Fruit fly (Drosophila melanogaster) whole organism, adult: ENCODE data around the gene rdhB.

ENCODE experiments used
- CG11617 ChIP-seq: fragments of 200-800 bp; sonication (Bioruptor generic); optimal IDR thresholded peaks from 2 replicates; lab custom pipeline; 2017; ENCODE audit warnings: mild to moderate bottlenecking, missing biosample characterization, missing genetic modification reagents, missing genetic modification characterization
- CG12768 ChIP-seq: fragments of 200-800 bp; sonication (Bioruptor generic); optimal IDR thresholded peaks from 2 replicates; lab custom pipeline; 2017; ENCODE audit warnings: missing biosample characterization, missing genetic modification characterization, mild to moderate bottlenecking, moderate library complexity, missing genetic modification reagents
- CG14711 ChIP-seq: fragments of 200-800 bp; sonication (Bioruptor generic); optimal IDR thresholded peaks from 2 replicates; lab custom pipeline; 2018; ENCODE audit warnings: missing biosample characterization, mild to moderate bottlenecking, missing genetic modification characterization, moderate library complexity
- CG1620 ChIP-seq: fragments of 200-800 bp; sonication (Bioruptor generic); optimal IDR thresholded peaks from 2 replicates; lab custom pipeline; 2016; ENCODE audit warnings: missing biosample characterization, missing genetic modification characterization
- CG33017 ChIP-seq: fragments of 200-800 bp; sonication (Bioruptor generic); optimal IDR thresholded peaks from 2 replicates; lab custom pipeline; 2018; ENCODE audit warnings: missing biosample characterization, mild to moderate bottlenecking, missing genetic modification characterization, moderate library complexity
- CG5204 ChIP-seq: fragments of 200-800 bp; sonication (Bioruptor generic); optimal IDR thresholded peaks from 2 replicates; lab custom pipeline; 2016; ENCODE audit warnings: missing biosample characterization, missing genetic modification characterization
- CG7045 ChIP-seq: fragments of 200-800 bp; sonication (Bioruptor generic); optimal IDR thresholded peaks from 2 replicates; lab custom pipeline; 2017; ENCODE audit warnings: missing biosample characterization, mild to moderate bottlenecking, missing genetic modification characterization
- CG7101 ChIP-seq: fragments of 200-800 bp; sonication (Bioruptor generic); optimal IDR thresholded peaks from 2 replicates; lab custom pipeline; 2018; ENCODE audit warnings: missing biosample characterization, mild to moderate bottlenecking, missing genetic modification characterization, moderate library complexity
- Clk ChIP-seq: fragments of 200-800 bp; sonication (Bioruptor generic); optimal IDR thresholded peaks from 2 replicates; lab custom pipeline; 2017; ENCODE audit warnings: missing biosample characterization, missing genetic modification characterization
- Crg-1 ChIP-seq: fragments of 200-800 bp; sonication (Bioruptor generic); optimal IDR thresholded peaks from 2 replicates; lab custom pipeline; 2016; ENCODE audit warnings: missing biosample characterization, missing genetic modification characterization
- Hr96 ChIP-seq: fragments of 200-800 bp; sonication (Bioruptor generic); optimal IDR thresholded peaks from 2 replicates; lab custom pipeline; 2016; ENCODE audit warnings: missing biosample characterization, missing genetic modification characterization
- Mnt ChIP-seq: fragments of 200-800 bp; sonication (Bioruptor generic); optimal IDR thresholded peaks from 2 replicates; lab custom pipeline; 2016; ENCODE audit warnings: missing biosample characterization, mild to moderate bottlenecking, missing genetic modification characterization
- bab1 ChIP-seq: fragments of 200-800 bp; sonication (Bioruptor generic); optimal IDR thresholded peaks from 3 replicates; lab custom pipeline; 2019; ENCODE audit warnings: missing biosample characterization, mild to moderate bottlenecking, missing genetic modification characterization, moderate library complexity
- cic ChIP-seq: fragments of 200-800 bp; sonication (Bioruptor generic); optimal IDR thresholded peaks from 2 replicates; lab custom pipeline; 2017; ENCODE audit warnings: missing biosample characterization, mild to moderate bottlenecking, missing genetic modification characterization, moderate library complexity
- cnc ChIP-seq, 2 experiments: fragments of >200 bp; optimal IDR thresholded peaks; 2 replicates each; lab custom pipeline; 2017
- kay ChIP-seq: fragments of 200-800 bp; sonication (Bioruptor generic); peaks from one replicate; lab custom pipeline; 2016; ENCODE audit warnings: missing biosample characterization, missing genetic modification characterization, borderline replicate concordance
- ovo ChIP-seq: fragments of 200-800 bp; sonication (Bioruptor generic); optimal IDR thresholded peaks from 2 replicates; lab custom pipeline; 2016; ENCODE audit warnings: missing biosample characterization, missing genetic modification characterization
- pad ChIP-seq: fragments of 200-800 bp; sonication (Bioruptor generic); optimal IDR thresholded peaks from 3 replicates; lab custom pipeline; 2017; ENCODE audit warnings: missing biosample characterization, missing genetic modification characterization, mild to moderate bottlenecking, moderate library complexity, missing genetic modification reagents
- tj ChIP-seq: fragments of 200-800 bp; sonication (Bioruptor generic); optimal IDR thresholded peaks from 3 replicates; lab custom pipeline; 2017; ENCODE audit warnings: missing biosample characterization, mild to moderate bottlenecking, missing genetic modification characterization, moderate library complexity
- toe ChIP-seq: fragments of 200-800 bp; sonication (Bioruptor generic); optimal IDR thresholded peaks from 2 replicates; lab custom pipeline; 2016; ENCODE audit warnings: missing biosample characterization, missing genetic modification characterization

Gene rdhB

DNA sequence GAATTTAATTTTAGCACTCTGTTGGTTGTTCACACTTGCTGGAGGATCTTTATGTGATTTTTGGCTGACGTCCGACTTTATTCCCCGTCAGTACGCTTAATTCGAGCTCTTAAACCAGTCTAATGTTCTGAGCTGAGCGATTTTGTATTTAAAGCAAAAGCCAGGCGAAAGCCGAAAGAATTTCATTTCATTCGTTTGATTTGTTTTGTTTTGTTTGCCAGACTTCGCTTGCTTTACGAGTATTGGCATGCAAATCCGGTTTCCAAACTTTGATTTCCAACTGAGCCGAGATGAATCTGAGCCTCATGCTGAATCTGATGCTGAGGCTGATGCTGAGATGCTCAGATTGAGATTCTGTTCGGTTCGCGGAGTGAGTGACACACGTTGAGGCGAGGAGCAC lies 17.4 kb upstream of the rdhB start, which contains the start of gene CG5391:
TSS of gene CG5391 (minus strand) at position 101 of the 400 bp plus-strand sequence.
- TF ChIP-seq CG14711 (tag; lab: Kevin White, UChicago) (no peak), Mnt (GFP tag; lab: Kevin White, UChicago) (no peak), Crg-1 (GFP tag; lab: Kevin White, UChicago) (no peak), pad (GFP tag; lab: Kevin White, UChicago) (no peak), tj (GFP tag; lab: Kevin White, UChicago) (no peak), CG7045 (GFP tag; lab: Kevin White, UChicago) (no peak)

DNA sequence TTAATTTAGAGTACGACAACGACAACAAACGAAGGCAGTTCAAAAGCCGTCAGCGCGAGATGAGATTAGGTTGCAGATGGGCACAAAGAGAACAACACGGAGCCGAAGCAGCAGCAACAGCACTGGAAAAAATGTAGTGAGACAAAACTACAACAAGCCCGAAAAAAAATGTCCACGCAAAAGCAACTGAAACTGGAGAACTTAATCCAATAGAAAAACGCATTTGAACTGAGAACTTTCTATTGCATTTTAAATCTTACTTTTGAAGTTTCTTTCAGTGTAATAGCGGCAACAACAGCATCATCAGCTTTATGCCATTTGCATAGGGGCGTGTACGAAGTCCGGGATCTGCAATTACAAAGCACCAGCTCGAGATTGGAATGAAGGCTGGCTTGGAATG lies 12.0 kb upstream of the rdhB start:
- TF ChIP-seq Hr96: no peak

DNA sequence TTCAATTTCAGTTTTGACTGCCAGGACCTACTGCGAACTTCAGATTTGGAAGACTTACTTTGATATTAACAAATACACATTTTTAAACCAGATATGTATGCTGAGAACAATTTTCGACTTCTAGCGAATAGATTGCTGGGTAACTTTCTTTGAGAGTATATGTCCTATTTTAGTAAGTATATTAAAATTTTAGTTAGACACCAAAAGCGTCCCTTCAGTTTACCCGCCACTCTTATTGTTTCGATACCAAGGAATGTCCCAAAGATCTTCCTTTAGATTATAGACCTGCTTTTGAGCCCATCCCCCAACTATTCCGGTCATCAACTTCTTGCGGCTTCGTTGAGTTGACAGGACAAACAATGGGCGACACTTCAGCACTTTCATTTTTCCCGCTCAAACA lies 11.3 kb upstream of the rdhB start, which contains the start of gene CG5388:
TSS of gene CG5388 (minus strand) at position 101 of the 400 bp plus-strand sequence.
- TF ChIP-seq CG1620 (GFP tag; lab: Kevin White, UChicago): no peak
- TF ChIP-seq Crg-1 (GFP tag; lab: Kevin White, UChicago): no peak
- TF ChIP-seq ovo: no peak
- no peak for TF ChIP-seq CG14711 (tag; lab: Kevin White, UChicago)
- TF ChIP-seq CG11617: no peak
- TF ChIP-seq Hr96: no peak
- no peak for TF ChIP-seq CG12768 (GFP tag; lab: Kevin White, UChicago)
- no peak for TF ChIP-seq Clk (GFP tag; lab: Kevin White, UChicago)
- no peak for TF ChIP-seq CG33017
- TF ChIP-seq tj (GFP tag; lab: Kevin White, UChicago): no peak
- no peak for TF ChIP-seq CG5204 (GFP tag; lab: Kevin White, UChicago)
- no peak for TF ChIP-seq cnc (optimal IDR thresholded peaks at IDR 0.05; lab: Kevin White, UChicago)

DNA sequence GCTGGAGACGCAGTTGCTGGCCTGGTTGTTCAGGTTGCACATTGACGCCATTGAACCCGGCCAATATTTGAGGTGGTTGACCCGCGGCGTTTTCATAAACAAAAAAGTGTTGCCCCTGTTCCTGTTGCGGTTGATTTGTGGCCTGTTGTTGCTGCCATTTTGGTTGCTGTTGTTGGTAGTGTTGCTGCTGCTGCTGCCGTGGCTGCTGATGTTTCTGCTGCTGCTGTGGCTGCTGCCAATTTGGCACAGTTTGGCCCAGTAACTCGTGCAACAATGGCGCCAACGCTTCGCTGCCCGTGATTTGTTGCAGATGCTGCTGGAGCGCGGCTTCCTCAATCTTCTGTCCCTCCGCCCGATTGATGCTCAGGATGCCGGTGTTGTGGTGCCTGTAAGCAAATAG lies 9.8 kb upstream of the rdhB start:
- TF ChIP-seq CG11617 (no peak), Hr96 (no peak), pad (GFP tag; lab: Kevin White, UChicago) (no peak), bab1 (GFP tag; lab: Kevin White, UChicago) (no peak)

DNA sequence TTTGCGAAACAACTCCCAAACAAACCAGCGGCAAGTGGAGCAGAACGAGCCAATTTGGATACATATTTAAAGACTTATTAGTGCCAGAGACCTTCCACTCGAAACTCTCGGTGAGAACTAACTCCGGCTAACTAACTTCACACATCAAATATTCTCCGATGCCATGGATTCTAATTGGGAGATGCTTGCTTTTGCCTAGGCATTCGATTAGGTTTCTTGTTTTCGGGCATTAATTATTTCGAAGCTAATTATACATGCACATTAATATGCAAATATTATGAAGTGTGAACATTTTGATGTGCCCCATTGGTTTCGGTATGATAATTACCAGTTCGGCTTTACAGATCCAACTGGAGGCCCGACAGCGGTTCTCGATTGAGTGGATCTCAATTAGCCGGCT lies 9.3 kb upstream of the rdhB start, which contains the start of gene CG5386:
TSS of gene CG5386 (minus strand) at position 101 of the 400 bp plus-strand sequence.
- no peak for TF ChIP-seq Clk (GFP tag; lab: Kevin White, UChicago)
- no peak for TF ChIP-seq toe (GFP tag; lab: Kevin White, UChicago)
- TF ChIP-seq tj (GFP tag; lab: Kevin White, UChicago): no peak
- TF ChIP-seq CG7045 (GFP tag; lab: Kevin White, UChicago): no peak

DNA sequence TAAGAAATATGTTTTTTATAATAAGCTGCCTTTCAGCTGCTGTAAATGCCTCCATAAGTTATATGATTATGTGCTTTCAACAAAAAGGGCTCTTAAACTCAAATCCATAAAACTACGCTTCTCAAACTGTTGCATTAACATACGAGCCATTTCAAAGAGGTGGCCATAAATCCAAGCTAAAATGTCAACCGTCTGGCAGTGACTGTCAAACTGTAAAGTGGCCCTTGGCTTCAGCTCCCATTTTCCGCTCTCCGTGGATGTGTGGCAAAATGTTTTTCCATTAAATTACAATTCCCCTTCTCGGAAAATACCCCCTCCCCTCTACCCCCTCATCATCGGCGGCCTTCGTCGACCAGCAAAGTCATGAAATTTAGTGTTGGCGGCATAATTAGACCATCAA lies 8.8 kb upstream of the rdhB start:
- TF ChIP-seq bab1 (GFP tag; lab: Kevin White, UChicago) (no peak), toe (GFP tag; lab: Kevin White, UChicago) (no peak), CG12768 (GFP tag; lab: Kevin White, UChicago) (no peak), CG5204 (GFP tag; lab: Kevin White, UChicago) (no peak), CG1620 (GFP tag; lab: Kevin White, UChicago) (no peak), CG11617 (no peak)

DNA sequence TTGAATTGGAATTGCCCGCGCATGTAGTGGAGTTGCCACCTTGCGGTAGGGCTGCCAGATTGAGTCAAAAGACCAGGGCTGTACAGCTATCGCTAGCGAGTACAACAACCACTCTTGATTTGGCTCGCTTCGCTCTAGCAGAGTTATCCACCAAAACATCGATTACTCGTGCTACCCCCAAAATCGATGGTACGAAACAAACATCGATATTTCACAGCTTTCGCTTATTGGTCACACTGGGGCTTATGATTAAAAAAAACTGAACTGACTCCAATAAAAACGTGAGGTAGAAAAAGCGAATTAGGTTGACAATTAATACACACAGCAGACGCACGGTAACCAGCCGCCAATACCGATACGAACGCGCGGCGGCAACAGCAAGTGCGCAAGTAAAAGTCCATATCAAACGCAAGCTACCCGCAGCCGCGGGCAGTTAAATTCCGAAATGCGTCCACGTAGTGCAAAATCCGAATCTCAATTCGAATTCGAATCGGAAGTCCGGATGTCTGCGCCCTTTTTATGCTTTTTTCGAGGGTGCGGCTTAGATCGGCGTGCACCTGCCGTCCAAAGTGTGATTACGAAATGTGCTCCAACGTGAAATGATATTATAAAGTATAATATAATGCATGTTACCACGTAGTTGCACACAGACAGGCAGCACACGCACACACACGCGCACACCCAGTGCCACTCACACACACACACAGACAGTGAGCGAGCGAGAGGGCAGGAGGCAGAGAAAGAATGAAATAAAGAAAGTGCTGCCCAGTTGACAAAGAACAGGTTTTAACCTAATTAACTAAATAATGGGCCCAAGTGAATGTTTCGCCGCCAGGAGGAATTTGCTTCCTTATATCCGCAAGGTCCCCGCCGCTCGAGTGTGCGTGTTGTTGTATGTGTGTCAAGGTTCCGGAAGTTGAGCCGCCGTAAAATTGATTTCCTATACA lies 5.2 kb downstream of the rdhB start, which contains the start of gene Sar1:
TSS of gene Sar1 (plus strand) at position 222 of the 947 bp plus-strand sequence.
- TF ChIP-seq Mnt (GFP tag; lab: Kevin White, UChicago) (peak; percentile 36), CG14711 (tag; lab: Kevin White, UChicago) (no peak), tj (GFP tag; lab: Kevin White, UChicago) (no peak), toe (GFP tag; lab: Kevin White, UChicago) (no peak), CG7101 (tag; lab: Kevin White, UChicago) (peak; percentile 13), bab1 (GFP tag; lab: Kevin White, UChicago) (peak; percentile 46), CG11617 (peak; percentile 21), CG33017 (no peak), CG12768 (GFP tag; lab: Kevin White, UChicago) (peak; percentile 47), CG1620 (GFP tag; lab: Kevin White, UChicago) (peak; percentile 58), cnc (optimal IDR thresholded peaks at IDR 0.05; lab: Kevin White, UChicago) (no peak), cic (GFP tag; lab: Kevin White, UChicago) (peak; percentile 61), Clk (GFP tag; lab: Kevin White, UChicago) (peak; percentile 21), CG7045 (GFP tag; lab: Kevin White, UChicago) (no peak), Hr96 (no peak), pad (GFP tag; lab: Kevin White, UChicago) (peak; percentile 26), kay (GFP tag; lab: Kevin White, UChicago) (no peak), CG5204 (GFP tag; lab: Kevin White, UChicago) (no peak), ovo (no peak), Crg-1 (GFP tag; lab: Kevin White, UChicago) (peak; percentile 18)
